Worm (Caenorhabditis elegans): ENCODE measurements around the gene cav-2.

The cav-2 gene

ce11 chrV:13512515-13512914 is 44.4 kb upstream of the cav-2 start:
- no peak for TF ChIP-seq fkh-8 (tag; optimal IDR thresholded peaks at IDR 0.05)
- TF ChIP-seq nhr-28 (tag; optimal IDR thresholded peaks at IDR 0.05): no peak
- TF ChIP-seq lsy-2 (tag; optimal IDR thresholded peaks at IDR 0.05): no peak
- TF ChIP-seq mep-1 (tag; optimal IDR thresholded peaks at IDR 0.05): no peak
- no peak for TF ChIP-seq nhr-84 (tag; optimal IDR thresholded peaks at IDR 0.05)
- TF ChIP-seq ets-5 (GFP tag; IDR thresholded peaks at IDR 0.05): no peak
- no peak for TF ChIP-seq xbp-1 (tag; optimal IDR thresholded peaks at IDR 0.05)
- TF ChIP-seq egl-13 (tag; optimal IDR thresholded peaks at IDR 0.05): no peak
- TF ChIP-seq ama-1 (optimal IDR thresholded peaks at IDR 0.05): no peak
- no peak for TF ChIP-seq C34B4.2 (tag; optimal IDR thresholded peaks at IDR 0.05)
- TF ChIP-seq nhr-47 (tag; optimal IDR thresholded peaks at IDR 0.05): no peak
- no peak for TF ChIP-seq C04F5.9 (tag; optimal IDR thresholded peaks at IDR 0.05)
- TF ChIP-seq ztf-11 (tag; optimal IDR thresholded peaks at IDR 0.05): no peak

ce11 chrV:13515115-13515514 is 41.8 kb upstream of the cav-2 start, which contains the start of gene semi-1:
Gene semi-1 (minus strand): TSS chrV:13515215.
- TF ChIP-seq lir-3 (tag; optimal IDR thresholded peaks at IDR 0.05; ENCODE audit: poor library complexity) (no peak), sox-4 (tag; optimal IDR thresholded peaks at IDR 0.05) (no peak), blmp-1 (tag; optimal IDR thresholded peaks at IDR 0.05) (no peak), efl-3 (GFP tag; optimal IDR thresholded peaks at IDR 0.05) (no peak), nhr-76 (tag; optimal IDR thresholded peaks at IDR 0.05) (no peak), isw-1 (GFP tag; IDR thresholded peaks at IDR 0.05) (no peak), C34B4.2 (tag; optimal IDR thresholded peaks at IDR 0.05) (no peak), nhr-19 (GFP tag; conservative IDR thresholded peaks at IDR 0.05) (no peak), tlp-1 (tag; optimal IDR thresholded peaks at IDR 0.05) (no peak), rnt-1 (tag; optimal IDR thresholded peaks at IDR 0.05) (no peak), lin-14 (GFP tag; optimal IDR thresholded peaks at IDR 0.05) (no peak), ceh-63 (GFP tag; optimal IDR thresholded peaks at IDR 0.05) (no peak), aha-1 (tag; optimal IDR thresholded peaks at IDR 0.05) (no peak), nhr-11 (tag; optimal IDR thresholded peaks at IDR 0.05) (no peak), skn-1 (tag; optimal IDR thresholded peaks at IDR 0.05) (no peak), mef-2 (tag; optimal IDR thresholded peaks at IDR 0.05) (no peak), aly-2 (tag; optimal IDR thresholded peaks at IDR 0.05) (no peak), fkh-8 (tag; optimal IDR thresholded peaks at IDR 0.05) (no peak), lin-39 (tag; optimal IDR thresholded peaks at IDR 0.05) (no peak)

ce11 chrV:13523194-13523593 is 33.7 kb upstream of the cav-2 start, which contains the start of gene R11G10.3:
Gene R11G10.3 (plus strand): TSS chrV:13523494.
- no peak for TF ChIP-seq fos-1 (tag; optimal IDR thresholded peaks at IDR 0.05)
- TF ChIP-seq sup-37 (GFP tag; optimal IDR thresholded peaks at IDR 0.05): no peak
- TF ChIP-seq zip-4 (GFP tag; optimal IDR thresholded peaks at IDR 0.05): no peak
- TF ChIP-seq C16A3.4 (tag; optimal IDR thresholded peaks at IDR 0.05): no peak
- TF ChIP-seq isw-1 (GFP tag; IDR thresholded peaks at IDR 0.05): no peak
- TF ChIP-seq zag-1 (tag; optimal IDR thresholded peaks at IDR 0.05): no peak
- no peak for TF ChIP-seq lin-13 (GFP tag; optimal IDR thresholded peaks at IDR 0.05)
- TF ChIP-seq ceh-88 (GFP tag; IDR thresholded peaks at IDR 0.05): no peak

ce11 chrV:13529165-13529564 is 27.7 kb upstream of the cav-2 start:
- no peak for TF ChIP-seq lin-15B (tag; optimal IDR thresholded peaks at IDR 0.05)
- no peak for TF ChIP-seq swsn-7 (tag; optimal IDR thresholded peaks at IDR 0.05)
- peak; percentile 45 for TF ChIP-seq elt-2 (tag; optimal IDR thresholded peaks at IDR 0.05)
- TF ChIP-seq dpl-1 (GFP tag; optimal IDR thresholded peaks at IDR 0.05): no peak
- no peak for TF ChIP-seq nhr-19 (GFP tag; conservative IDR thresholded peaks at IDR 0.05)
- TF ChIP-seq unc-62 (GFP tag; optimal IDR thresholded peaks at IDR 0.05): no peak
- no peak for TF ChIP-seq C04F5.9 (tag; optimal IDR thresholded peaks at IDR 0.05)
- TF ChIP-seq rnt-1 (tag; optimal IDR thresholded peaks at IDR 0.05): no peak
- TF ChIP-seq ama-1 (optimal IDR thresholded peaks at IDR 0.05): peak; percentile 54
- no peak for TF ChIP-seq zip-4 (GFP tag; optimal IDR thresholded peaks at IDR 0.05)
- peak; percentile 4 for TF ChIP-seq nhr-90 (tag; optimal IDR thresholded peaks at IDR 0.05; ENCODE audit: poor library complexity)
- no peak for TF ChIP-seq grh-1 (GFP tag; IDR thresholded peaks at IDR 0.05)
- peak in 1 of 2 experiments; percentile 42 for TF ChIP-seq lin-35 (GFP tag; optimal IDR thresholded peaks at IDR 0.05)
- TF ChIP-seq unc-30 (tag; optimal IDR thresholded peaks at IDR 0.05): no peak

Data from whole organism, L1 larva.